Fruit fly (Drosophila melanogaster) whole organism, wandering third instar larva: ENCODE measurements around the gene CG15408.

Source experiments
- CG32264 ChIP-seq: fragments of 200-800 bp; sonication (Bioruptor generic); optimal IDR thresholded peaks from 2 replicates; lab custom pipeline; 2016; ENCODE audit warnings: missing biosample characterization, missing genetic modification characterization
- GATAd ChIP-seq: sonication (Bioruptor generic); optimal IDR thresholded peaks from 2 replicates; lab custom pipeline; 2016; ENCODE audit warnings: missing biosample characterization, missing genetic modification characterization
- Hnf4 ChIP-seq: fragments of 200-800 bp; sonication (Bioruptor generic); optimal IDR thresholded peaks from 2 replicates; lab custom pipeline; 2016; ENCODE audit warnings: missing biosample characterization, mild to moderate bottlenecking, missing genetic modification characterization
- Hr83 ChIP-seq: fragments of 200-300 bp; sonication (Bioruptor generic); optimal IDR thresholded peaks from 2 replicates; lab custom pipeline; 2016; ENCODE audit warnings: missing biosample characterization, mild to moderate bottlenecking, missing genetic modification characterization, moderate library complexity; ENCODE audit not compliant: poor library complexity, severe bottlenecking
- Myc ChIP-seq: fragments of >200 bp; optimal IDR thresholded peaks from 2 replicates; lab custom pipeline; 2017
- OdsH ChIP-seq: fragments of 200-800 bp; sonication (Bioruptor generic); optimal IDR thresholded peaks from 2 replicates; lab custom pipeline; 2016; ENCODE audit warnings: missing biosample characterization, mild to moderate bottlenecking, missing genetic modification characterization
- Vsx2 ChIP-seq: fragments of 200-300, 225-300 bp; sonication (Bioruptor generic); optimal IDR thresholded peaks from 2 replicates; lab custom pipeline; 2018; ENCODE audit warnings: missing biosample characterization, missing genetic modification characterization; ENCODE audit not compliant: partially characterized antibody
- br ChIP-seq: fragments of 200-800 bp; sonication (Bioruptor generic); optimal IDR thresholded peaks from 2 replicates; lab custom pipeline; 2016; ENCODE audit warnings: missing biosample characterization, missing genetic modification characterization
- foxo ChIP-seq, 2 experiments: fragments of 200-800 bp; sonication (Bioruptor generic); optimal IDR thresholded peaks; 2 replicates in 1 of 2; 3 replicates in 1 of 2; lab custom pipeline; 2016 to 2017; ENCODE audit warnings: missing biosample characterization in 2 of 2, missing genetic modification characterization in 2 of 2
- fru ChIP-seq: fragments of 200-800 bp; sonication (Bioruptor generic); optimal IDR thresholded peaks from 3 replicates; lab custom pipeline; 2016; ENCODE audit warnings: missing biosample characterization, mild to moderate bottlenecking, missing genetic modification characterization
- jim ChIP-seq: fragments of 175-275, 200-325 bp; sonication (Bioruptor generic); optimal IDR thresholded peaks from 2 replicates; lab custom pipeline; 2016; ENCODE audit warnings: missing biosample characterization, mild to moderate bottlenecking, missing genetic modification characterization
- pan ChIP-seq: fragments of >200 bp; optimal IDR thresholded peaks from 2 replicates; lab custom pipeline; 2017
- rgr ChIP-seq: fragments of 200-800 bp; sonication (Bioruptor generic); optimal IDR thresholded peaks from 3 replicates; lab custom pipeline; 2016; ENCODE audit warnings: missing biosample characterization, mild to moderate bottlenecking, missing genetic modification characterization
- tai ChIP-seq: sonication (Bioruptor generic); optimal IDR thresholded peaks from 2 replicates; lab custom pipeline; 2016; ENCODE audit warnings: missing biosample characterization, missing genetic modification characterization

- TF ChIP-seq pan (lab: Kevin White, UChicago) (no peak), OdsH (GFP tag; lab: Kevin White, UChicago) (no peak), foxo (GFP tag; optimal IDR thresholded peaks at IDR 0.05; lab: Kevin White, UChicago) (no peak), Myc (lab: Kevin White, UChicago) (no peak), Hr83 (GFP tag; lab: Kevin White, UChicago) (no peak), Hnf4 (GFP tag; lab: Kevin White, UChicago) (no peak), CG32264 (GFP tag; lab: Kevin White, UChicago) (no peak), Vsx2 (no peak), jim (GFP tag; lab: Kevin White, UChicago) (no peak), br (GFP tag; lab: Kevin White, UChicago) (no peak), fru (GFP tag; lab: Kevin White, UChicago) (no peak), GATAd (GFP tag; lab: Kevin White, UChicago) (no peak), rgr (GFP tag; lab: Kevin White, UChicago) (no peak), tai (GFP tag; lab: Kevin White, UChicago) (no peak)
These were observed 43.0 kb downstream of the CG15408 start, which contains the start of gene CG15412 for dm6 chr2L:3375611-3376010.
